Fruit fly (Drosophila melanogaster) whole organism, embryonic: ENCODE data around the gene CG11951.
A peak's percentile ranks its signal among the peaks of the same experiment; 100 is the strongest.

Experiments used
- Atf3 ChIP-seq: fragments of 200-800 bp; sonication (Bioruptor generic); optimal IDR thresholded peaks from 3 replicates; lab custom pipeline; 2016; ENCODE audit warnings: missing biosample characterization, missing genetic modification characterization
- B-H2 ChIP-seq: fragments of 200-800 bp; sonication (Bioruptor generic); optimal IDR thresholded peaks from 2 replicates; lab custom pipeline; 2018; ENCODE audit warnings: missing biosample characterization, mild to moderate bottlenecking, missing genetic modification characterization
- Bteb2 ChIP-seq: fragments of 200-800 bp; sonication (Bioruptor generic); optimal IDR thresholded peaks from 2 replicates; lab custom pipeline; 2016; ENCODE audit warnings: missing biosample characterization, missing genetic modification characterization
- CG11085 ChIP-seq: fragments of 200-800 bp; sonication (Bioruptor generic); IDR thresholded peaks from 2 replicates; pipeline ENCODE4 v1.3.6; 2022; ENCODE audit warnings: missing biosample characterization, missing genetic modification characterization
- CG12391 ChIP-seq: fragments of 200-800 bp; sonication (Bioruptor generic); optimal IDR thresholded peaks from 3 replicates; lab custom pipeline; 2018; ENCODE audit warnings: missing biosample characterization, mild to moderate bottlenecking, missing genetic modification characterization, moderate library complexity
- CG13624 ChIP-seq: fragments of 200-800 bp; sonication (Bioruptor generic); optimal IDR thresholded peaks from 2 replicates; lab custom pipeline; 2016; ENCODE audit warnings: missing biosample characterization, missing genetic modification characterization
- CG14710 ChIP-seq: fragments of 200-800 bp; sonication (Bioruptor generic); optimal IDR thresholded peaks from 3 replicates; lab custom pipeline; 2019; ENCODE audit warnings: missing biosample characterization, mild to moderate bottlenecking, missing genetic modification characterization, moderate library complexity
- CG15479 ChIP-seq: fragments of 200-800 bp; sonication (Bioruptor generic); optimal IDR thresholded peaks from 3 replicates; lab custom pipeline; 2019; ENCODE audit warnings: missing biosample characterization, mild to moderate bottlenecking, missing genetic modification characterization, moderate library complexity
- CG15601 ChIP-seq: fragments of 200-800 bp; sonication (Bioruptor generic); optimal IDR thresholded peaks from 3 replicates; lab custom pipeline; 2019; ENCODE audit warnings: missing biosample characterization, mild to moderate bottlenecking, missing genetic modification characterization, moderate library complexity
- CG16779 ChIP-seq: fragments of 200-800 bp; sonication (Bioruptor generic); IDR thresholded peaks from 2 replicates; pipeline ENCODE4 v1.3.6; 2022; ENCODE audit warnings: missing biosample characterization, missing genetic modification characterization
- CG17186 ChIP-seq: fragments of 200-800 bp; sonication (Bioruptor generic); optimal IDR thresholded peaks from 3 replicates; lab custom pipeline; 2017; ENCODE audit warnings: missing biosample characterization, missing genetic modification reagents, missing genetic modification characterization
- CG17912 ChIP-seq: fragments of 200-800 bp; sonication (Bioruptor generic); optimal IDR thresholded peaks from 2 replicates; lab custom pipeline; 2018; ENCODE audit warnings: missing biosample characterization, mild to moderate bottlenecking, missing genetic modification characterization
- CG1792 ChIP-seq: fragments of 200-800 bp; sonication (Bioruptor generic); optimal IDR thresholded peaks from 2 replicates; lab custom pipeline; 2016; ENCODE audit warnings: missing biosample characterization, missing genetic modification characterization
- CG18764 ChIP-seq: fragments of 200-800 bp; sonication (Bioruptor generic); optimal IDR thresholded peaks from 3 replicates; lab custom pipeline; 2016; ENCODE audit warnings: missing biosample characterization, missing genetic modification characterization
- CG2199 ChIP-seq: fragments of 200-800 bp; sonication (Bioruptor generic); IDR thresholded peaks from 3 replicates; pipeline ENCODE4 v1.3.6; 2022; ENCODE audit warnings: missing biosample characterization, missing genetic modification characterization
- CG2202 ChIP-seq: fragments of 200-800 bp; sonication (Bioruptor generic); optimal IDR thresholded peaks from 2 replicates; lab custom pipeline; 2018; ENCODE audit warnings: missing biosample characterization, mild to moderate bottlenecking, missing genetic modification characterization
- CG31388 ChIP-seq: fragments of 200-800 bp; sonication (Bioruptor generic); optimal IDR thresholded peaks from 2 replicates; lab custom pipeline; 2016; ENCODE audit warnings: missing biosample characterization, missing genetic modification characterization
- CG32767 ChIP-seq: fragments of 200-800 bp; sonication (Bioruptor generic); IDR thresholded peaks from 2 replicates; pipeline ENCODE4 v1.3.6; 2022; ENCODE audit warnings: missing biosample characterization, missing genetic modification characterization
- CG32772 ChIP-seq: fragments of 200-800 bp; sonication (Bioruptor generic); IDR thresholded peaks from 2 replicates; pipeline ENCODE4 v1.3.6; 2022; ENCODE audit warnings: missing biosample characterization, missing genetic modification characterization
- CG4328 ChIP-seq: fragments of 200-800 bp; sonication (Bioruptor generic); optimal IDR thresholded peaks from 3 replicates; lab custom pipeline; 2017; ENCODE audit warnings: missing biosample characterization, missing genetic modification reagents, missing genetic modification characterization
- CG6254 ChIP-seq: fragments of 200-800 bp; sonication (Bioruptor generic); optimal IDR thresholded peaks from 3 replicates; lab custom pipeline; 2017; ENCODE audit warnings: mild to moderate bottlenecking, missing biosample characterization, missing genetic modification reagents, missing genetic modification characterization
- CG7839 ChIP-seq: fragments of 200-800 bp; sonication (Bioruptor generic); optimal IDR thresholded peaks from 3 replicates; lab custom pipeline; 2018; ENCODE audit warnings: missing biosample characterization, mild to moderate bottlenecking, missing genetic modification characterization, moderate library complexity
- CG8478 ChIP-seq: fragments of >200 bp; optimal IDR thresholded peaks from 2 replicates; lab custom pipeline; 2018
- CG8765 ChIP-seq: fragments of 200-800 bp; sonication (Bioruptor generic); IDR thresholded peaks from 2 replicates; pipeline ENCODE4 v1.3.6; 2022; ENCODE audit warnings: missing biosample characterization, missing genetic modification characterization
- CG9876 ChIP-seq: fragments of 200-800 bp; sonication (Bioruptor generic); optimal IDR thresholded peaks from 2 replicates; lab custom pipeline; 2016; ENCODE audit warnings: missing biosample characterization, missing genetic modification characterization
- CHES-1-like ChIP-seq: fragments of 200-800 bp; sonication (Bioruptor generic); optimal IDR thresholded peaks from 2 replicates; lab custom pipeline; 2016; ENCODE audit warnings: missing biosample characterization, missing genetic modification characterization
- Chrac-16 ChIP-seq: fragments of 200-800 bp; sonication (Bioruptor generic); optimal IDR thresholded peaks from 3 replicates; lab custom pipeline; 2016; ENCODE audit warnings: missing biosample characterization, missing genetic modification characterization
- Dad ChIP-seq: fragments of 200-800 bp; sonication (Bioruptor generic); optimal IDR thresholded peaks from 3 replicates; lab custom pipeline; 2016; ENCODE audit warnings: missing biosample characterization, missing genetic modification characterization
- Deaf1 ChIP-seq: fragments of 200-800 bp; optimal IDR thresholded peaks from 3 replicates; lab custom pipeline; 2019; ENCODE audit warnings: missing biosample characterization, mild to moderate bottlenecking, missing genetic modification characterization, moderate library complexity
- Dek ChIP-seq: fragments of 200-800 bp; sonication (Bioruptor generic); optimal IDR thresholded peaks from 3 replicates; lab custom pipeline; 2019; ENCODE audit warnings: missing biosample characterization, mild to moderate bottlenecking, missing genetic modification characterization, moderate library complexity
- ERR ChIP-seq: fragments of 200-800 bp; sonication (Bioruptor generic); optimal IDR thresholded peaks from 2 replicates; lab custom pipeline; 2016; ENCODE audit warnings: missing biosample characterization, missing genetic modification characterization
- HLH3B ChIP-seq: fragments of 200-800 bp; sonication (Bioruptor generic); IDR thresholded peaks from 2 replicates; pipeline ENCODE4 v1.3.6; 2022; ENCODE audit warnings: missing biosample characterization, missing genetic modification characterization
- MBD-R2 ChIP-seq: fragments of 200-800 bp; sonication (Bioruptor generic); IDR thresholded peaks from 2 replicates; pipeline ENCODE4 v1.3.6; 2022; ENCODE audit warnings: missing biosample characterization, missing genetic modification characterization
- NfI ChIP-seq: fragments of 200-800 bp; sonication (Bioruptor generic); optimal IDR thresholded peaks from 3 replicates; lab custom pipeline; 2018; ENCODE audit warnings: missing biosample characterization, mild to moderate bottlenecking, missing genetic modification characterization, moderate library complexity
- Sox102F ChIP-seq: fragments of 200-800 bp; sonication (Bioruptor generic); optimal IDR thresholded peaks from 2 replicates; lab custom pipeline; 2018; ENCODE audit warnings: missing biosample characterization, mild to moderate bottlenecking, missing genetic modification characterization, moderate library complexity
- Ssrp ChIP-seq: fragments of 200-800 bp; sonication (Bioruptor generic); optimal IDR thresholded peaks from 2 replicates; lab custom pipeline; 2018; ENCODE audit warnings: missing biosample characterization, mild to moderate bottlenecking, missing genetic modification characterization, moderate library complexity
- Trl ChIP-seq, 3 experiments: fragments of >200 bp in 2 of 3; fragments of 200-800 bp in 1 of 3; sonication (Bioruptor generic) in 1 of 3; optimal IDR thresholded peaks; 2 replicates in 1 of 3; 3 replicates in 2 of 3; lab custom pipeline; 2016 to 2017; ENCODE audit warnings: missing biosample characterization in 1 of 3, missing genetic modification characterization in 1 of 3
- ara ChIP-seq: fragments of 200-800 bp; sonication (Bioruptor generic); IDR thresholded peaks from 2 replicates; pipeline ENCODE4 v1.3.6; 2022; ENCODE audit warnings: missing biosample characterization, missing genetic modification characterization
- az2 ChIP-seq: fragments of 200-800 bp; sonication (Bioruptor generic); optimal IDR thresholded peaks from 3 replicates; lab custom pipeline; 2016; ENCODE audit warnings: missing biosample characterization, missing genetic modification characterization
- da ChIP-seq: fragments of 200-800 bp; sonication (Bioruptor generic); optimal IDR thresholded peaks from 2 replicates; lab custom pipeline; 2016; ENCODE audit warnings: missing biosample characterization, missing genetic modification characterization
- dmrt11E ChIP-seq: fragments of 200-800 bp; sonication (Bioruptor generic); optimal IDR thresholded peaks from 3 replicates; lab custom pipeline; 2018; ENCODE audit warnings: missing biosample characterization, mild to moderate bottlenecking, missing genetic modification characterization, moderate library complexity
- ems ChIP-seq: fragments of 200-800 bp; sonication (Bioruptor generic); optimal IDR thresholded peaks from 3 replicates; lab custom pipeline; 2016; ENCODE audit warnings: missing biosample characterization, missing genetic modification characterization
- jumu ChIP-seq: fragments of 200-800 bp; sonication (Bioruptor generic); optimal IDR thresholded peaks from 3 replicates; lab custom pipeline; 2016; ENCODE audit warnings: missing biosample characterization, missing genetic modification characterization
- kah ChIP-seq: fragments of 200-800 bp; sonication (Bioruptor generic); optimal IDR thresholded peaks from 2 replicates; lab custom pipeline; 2018; ENCODE audit warnings: missing biosample characterization, mild to moderate bottlenecking, missing genetic modification characterization
- kay ChIP-seq: fragments of 200-800 bp; sonication (Bioruptor generic); optimal IDR thresholded peaks from 2 replicates; lab custom pipeline; 2016; ENCODE audit warnings: missing biosample characterization, missing genetic modification characterization
- lbe ChIP-seq: fragments of 200-800 bp; sonication (Bioruptor generic); optimal IDR thresholded peaks from 2 replicates; lab custom pipeline; 2016; ENCODE audit warnings: missing biosample characterization, mild to moderate bottlenecking, missing genetic modification characterization
- luna ChIP-seq: fragments of 200-800 bp; sonication (Bioruptor generic); optimal IDR thresholded peaks from 2 replicates; lab custom pipeline; 2016; ENCODE audit warnings: missing biosample characterization, missing genetic modification characterization
- peb ChIP-seq: fragments of 200-800 bp; sonication (Bioruptor generic); IDR thresholded peaks from 2 replicates; pipeline ENCODE4 v1.3.6; 2022; ENCODE audit warnings: missing biosample characterization, missing genetic modification characterization
- tna ChIP-seq: fragments of 200-800 bp; sonication (Bioruptor generic); IDR thresholded peaks from 2 replicates; pipeline ENCODE4 v1.3.6; 2022; ENCODE audit warnings: missing biosample characterization, missing genetic modification characterization; ENCODE audit not compliant: partially characterized antibody

The CG11951 gene

dm6 chr3R:29204612-29205480 lies 33.7 kb downstream of the CG11951 start (continued):
- peak; percentile 80 for TF ChIP-seq CG14710 (tag; lab: Kevin White, UChicago)
- TF ChIP-seq HLH3B (GFP tag; lab: Robert Waterston, UW) = peak; percentile 88
- peak; percentile 45 for TF ChIP-seq CG1792
- TF ChIP-seq Dad (GFP tag; lab: Kevin White, UChicago) = peak; percentile 33
- peak; percentile 79 for TF ChIP-seq CG15601
- TF ChIP-seq dmrt11E (tag; lab: Kevin White, UChicago) = peak; percentile 76
- TF ChIP-seq CG32772 (GFP tag; lab: Robert Waterston, UW) = peak; percentile 71
- TF ChIP-seq CG18764 (GFP tag; lab: Kevin White, UChicago) = peak; percentile 74
- peak; percentile 59 for TF ChIP-seq Atf3
- peak; percentile 30 for TF ChIP-seq CG31388 (GFP tag; lab: Kevin White, UChicago)
- TF ChIP-seq CHES-1-like (GFP tag; lab: Kevin White, UChicago) = peak; percentile 42
- peak; percentile 24 for TF ChIP-seq Deaf1 (tag; lab: Kevin White, UChicago)
- no peak for TF ChIP-seq B-H2 (GFP tag; lab: Kevin White, UChicago)
- TF ChIP-seq Bteb2 (GFP tag; lab: Kevin White, UChicago) = peak; percentile 52
- TF ChIP-seq CG12391 (tag; lab: Kevin White, UChicago) = peak; percentile 77
- TF ChIP-seq CG9876 (GFP tag; lab: Kevin White, UChicago) = peak; percentile 64
- TF ChIP-seq Sox102F = peak; percentile 90
- peak; percentile 66 for TF ChIP-seq CG2202 (tag; lab: Kevin White, UChicago)
- TF ChIP-seq luna = no peak
- TF ChIP-seq CG8765 (GFP tag; lab: Robert Waterston, UW) = no peak; the same call in 1 of the 2 replicates
- peak; percentile 63 for TF ChIP-seq CG6254 (GFP tag; lab: Kevin White, UChicago)
- TF ChIP-seq lbe (GFP tag; lab: Kevin White, UChicago) = no peak
- peak; percentile 52 for TF ChIP-seq kay (GFP tag; lab: Kevin White, UChicago)
- TF ChIP-seq Chrac-16 (GFP tag; lab: Kevin White, UChicago) = peak; percentile 59
- no peak for TF ChIP-seq MBD-R2
- peak; percentile 84 for TF ChIP-seq Ssrp
- peak; percentile 19 for TF ChIP-seq CG13624 (GFP tag; lab: Kevin White, UChicago)
- peak; percentile 44 for TF ChIP-seq CG4328 (GFP tag; lab: Kevin White, UChicago)
- 0 out of 2 replicates have a peak, but pooled peaks have one; percentile 46 for TF ChIP-seq CG16779
- no peak for TF ChIP-seq CG11085 (GFP tag; lab: Robert Waterston, UW)
- no peak for TF ChIP-seq CG8478 (lab: Kevin White, UChicago)
- peak; percentile 25 for TF ChIP-seq ERR (GFP tag; lab: Kevin White, UChicago)
- peak; percentile 74 for TF ChIP-seq jumu
- TF ChIP-seq CG15479 (GFP tag; lab: Kevin White, UChicago) = no peak
- TF ChIP-seq ara (GFP tag; lab: Robert Waterston, UW) = peak; percentile 85
- TF ChIP-seq da (GFP tag; lab: Kevin White, UChicago) = peak; percentile 43
- TF ChIP-seq az2 = peak; percentile 78
- TF ChIP-seq ems (GFP tag; lab: Kevin White, UChicago) = peak; percentile 36
- TF ChIP-seq CG17186 (GFP tag; lab: Kevin White, UChicago) = peak; percentile 47
- peak; percentile 76; the same call in 2 of the 3 replicates for TF ChIP-seq CG2199 (GFP tag; lab: Robert Waterston, UW)
- TF ChIP-seq Dek (tag; lab: Kevin White, UChicago) = peak; percentile 48
- no peak for TF ChIP-seq Trl (optimal IDR thresholded peaks at IDR 0.05; lab: Kevin White, UChicago)
- TF ChIP-seq Trl (GFP tag; optimal IDR thresholded peaks at IDR 0.05; lab: Kevin White, UChicago) = peak; percentile 74
- TF ChIP-seq kah = peak; percentile 52
- no peak for TF ChIP-seq tna (GFP tag; lab: Robert Waterston, UW)
- TF ChIP-seq CG32767 (GFP tag; lab: Robert Waterston, UW) = peak; percentile 65
- TF ChIP-seq CG17912 (GFP tag; lab: Kevin White, UChicago) = no peak
- peak; percentile 81 for TF ChIP-seq peb
- peak; percentile 81 for TF ChIP-seq CG7839
- TF ChIP-seq NfI (GFP tag; lab: Kevin White, UChicago) = peak; percentile 57
